Worm (Caenorhabditis elegans): ENCODE results near the gene spr-3.

The spr-3 gene

DNA sequence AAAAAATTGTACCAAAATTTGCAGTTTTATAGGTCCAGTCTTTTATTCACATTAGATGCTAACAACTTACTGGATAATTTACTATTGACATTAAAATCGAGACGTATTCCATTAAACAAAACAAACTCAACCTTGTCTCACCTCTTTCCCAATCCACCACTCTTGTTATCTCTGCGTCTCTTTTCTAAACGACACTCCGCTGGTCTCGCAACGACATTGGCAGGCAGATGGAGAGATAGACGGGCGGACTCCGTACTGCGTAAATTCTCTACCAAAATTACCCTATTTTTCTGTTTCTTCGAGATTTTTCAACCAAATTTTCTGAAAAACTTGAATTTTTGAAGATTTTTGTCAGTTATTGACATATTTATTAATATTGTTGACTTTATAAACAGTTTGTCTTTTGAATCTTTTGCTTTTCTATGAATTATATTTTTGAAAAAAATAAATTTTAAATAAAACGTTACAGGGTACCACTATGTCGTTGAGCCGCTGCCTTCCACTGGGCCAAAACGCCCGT is 44.5 kb upstream of the spr-3 start, which contains the start of gene asb-2 (continued):
- TF ChIP-seq fos-1 (tag; optimal IDR thresholded peaks at IDR 0.05) (no peak), pqm-1 (tag; optimal IDR thresholded peaks at IDR 0.05) (peak; percentile 66)

DNA sequence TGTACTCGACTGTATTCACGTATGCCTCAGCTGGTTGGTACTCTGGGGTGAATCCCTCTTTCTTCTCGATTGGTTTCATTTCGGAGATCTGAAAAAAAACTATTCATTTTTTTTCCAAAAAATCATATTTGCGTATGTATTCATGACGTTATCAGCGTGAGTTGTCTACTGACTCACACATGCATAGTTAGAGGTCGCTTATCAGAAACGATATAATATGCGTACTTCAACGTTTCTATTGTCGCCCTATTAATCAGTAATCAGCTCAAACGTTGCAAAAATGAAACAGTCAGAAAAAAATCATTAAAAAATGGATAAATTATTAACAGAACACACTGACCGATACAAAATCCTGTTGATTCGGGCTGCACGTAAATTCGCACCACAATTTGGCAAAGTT is 35.4 kb upstream of the spr-3 start:
- TF ChIP-seq lin-29 (GFP tag; IDR thresholded peaks at IDR 0.05), result no peak
- TF ChIP-seq ceh-44 (GFP tag; IDR thresholded peaks at IDR 0.05), result no peak
- no peak for TF ChIP-seq Y75B8A.6 (GFP tag; IDR thresholded peaks at IDR 0.05)
- TF ChIP-seq rbr-2 (tag; optimal IDR thresholded peaks at IDR 0.05), result no peak
- TF ChIP-seq daf-19 (GFP tag; conservative IDR thresholded peaks at IDR 0.05), result no peak
- TF ChIP-seq dve-1 (tag; optimal IDR thresholded peaks at IDR 0.05; ENCODE audit: insufficient read depth), result peak; percentile 45
- TF ChIP-seq nhr-41 (GFP tag; IDR thresholded peaks at IDR 0.05), result no peak
- no peak for TF ChIP-seq ama-1 (optimal IDR thresholded peaks at IDR 0.05)
- peak; percentile 33 for TF ChIP-seq hlh-11 (tag; optimal IDR thresholded peaks at IDR 0.05)
- TF ChIP-seq zag-1 (tag; optimal IDR thresholded peaks at IDR 0.05), result no peak
- TF ChIP-seq F10B5.3 (tag; optimal IDR thresholded peaks at IDR 0.05), result no peak
- TF ChIP-seq dpl-1 (GFP tag; optimal IDR thresholded peaks at IDR 0.05), result no peak
- no peak for TF ChIP-seq lin-39 (tag; optimal IDR thresholded peaks at IDR 0.05)
- TF ChIP-seq lir-3 (tag; optimal IDR thresholded peaks at IDR 0.05), result no peak
- TF ChIP-seq attf-4 (tag; optimal IDR thresholded peaks at IDR 0.05), result no peak
- no peak for TF ChIP-seq nhr-42 (GFP tag; IDR thresholded peaks at IDR 0.05)
- no peak for TF ChIP-seq nhr-6 (tag; optimal IDR thresholded peaks at IDR 0.05)
- no peak for TF ChIP-seq mes-2 (tag; optimal IDR thresholded peaks at IDR 0.05; ENCODE audit: poor library complexity, severe bottlenecking)
- TF ChIP-seq madf-9 (GFP tag; conservative IDR thresholded peaks at IDR 0.05), result no peak
- TF ChIP-seq nhr-28 (tag; optimal IDR thresholded peaks at IDR 0.05), result peak; percentile 41
- no peak for TF ChIP-seq nhr-11 (tag; optimal IDR thresholded peaks at IDR 0.05)
- no peak for TF ChIP-seq lim-7 (GFP tag; IDR thresholded peaks at IDR 0.05)
- TF ChIP-seq snpc-1.2 (GFP tag; IDR thresholded peaks at IDR 0.05), result no peak
- TF ChIP-seq daf-16 (GFP tag; optimal IDR thresholded peaks at IDR 0.05), result no peak
- TF ChIP-seq daf-16 (tag; optimal IDR thresholded peaks at IDR 0.05), result peak; percentile 38
- TF ChIP-seq F37D6.2 (tag; optimal IDR thresholded peaks at IDR 0.05), result no peak
- TF ChIP-seq Y105C5A.15 (GFP tag; IDR thresholded peaks at IDR 0.05), result no peak
- TF ChIP-seq nhr-102 (tag; optimal IDR thresholded peaks at IDR 0.05), result no peak
- no peak for TF ChIP-seq spr-1 (tag; optimal IDR thresholded peaks at IDR 0.05)
- no peak for TF ChIP-seq spr-3 (GFP tag; optimal IDR thresholded peaks at IDR 0.05)
- TF ChIP-seq nhr-77 (tag; optimal IDR thresholded peaks at IDR 0.05), result peak; percentile 22
- TF ChIP-seq ZK546.5 (tag; optimal IDR thresholded peaks at IDR 0.05), result no peak
- no peak for TF ChIP-seq mdt-29 (GFP tag; IDR thresholded peaks at IDR 0.05)
- no peak for TF ChIP-seq ZK337.2 (GFP tag; IDR thresholded peaks at IDR 0.05)
- peak; percentile 30 for TF ChIP-seq mxl-3 (GFP tag; optimal IDR thresholded peaks at IDR 0.05)
- TF ChIP-seq daf-12 (tag; optimal IDR thresholded peaks at IDR 0.05), result no peak
- TF ChIP-seq nhr-237 (tag; optimal IDR thresholded peaks at IDR 0.05), result no peak
- no peak for TF ChIP-seq nhr-111 (GFP tag; optimal IDR thresholded peaks at IDR 0.05)
- TF ChIP-seq dmd-9 (GFP tag; IDR thresholded peaks at IDR 0.05), result no peak
- TF ChIP-seq skn-1 (tag; optimal IDR thresholded peaks at IDR 0.05), result no peak
- TF ChIP-seq zip-11 (GFP tag; IDR thresholded peaks at IDR 0.05), result no peak
- TF ChIP-seq jun-1 (tag; optimal IDR thresholded peaks at IDR 0.05), result no peak
- no peak for TF ChIP-seq ceh-28 (tag; optimal IDR thresholded peaks at IDR 0.05)
- TF ChIP-seq vab-7 (GFP tag; IDR thresholded peaks at IDR 0.05), result no peak
- TF ChIP-seq arid-1 (GFP tag; conservative IDR thresholded peaks at IDR 0.05), result no peak
- no peak for TF ChIP-seq ceh-62 (tag; optimal IDR thresholded peaks at IDR 0.05)
- peak; percentile 83 for TF ChIP-seq pqm-1 (tag; optimal IDR thresholded peaks at IDR 0.05)
- TF ChIP-seq ceh-82 (tag; optimal IDR thresholded peaks at IDR 0.05), result no peak
- no peak for TF ChIP-seq T26A8.4 (GFP tag; IDR thresholded peaks at IDR 0.05)
- peak; percentile 60 for TF ChIP-seq dmd-6 (GFP tag; IDR thresholded peaks at IDR 0.05)

Measured in whole organism, L4 larva.